Worm (Caenorhabditis elegans) whole organism, L3 larva: ENCODE data around the gene fbxb-83.

Experiments
- elt-1 ChIP-seq: fragments of 150-350 bp; optimal IDR thresholded peaks from 2 replicates; lab custom pipeline; 2014; ENCODE audit warnings: missing biosample characterization, missing genetic modification characterization
- nhr-237 ChIP-seq: fragments of 150-350 bp; optimal IDR thresholded peaks from 2 replicates; lab custom pipeline; 2014; ENCODE audit warnings: missing biosample characterization, missing genetic modification characterization
- ztf-11 ChIP-seq: fragments of 150-350 bp; optimal IDR thresholded peaks from 2 replicates; lab custom pipeline; 2014; ENCODE audit warnings: missing biosample characterization, missing genetic modification characterization

DNA sequence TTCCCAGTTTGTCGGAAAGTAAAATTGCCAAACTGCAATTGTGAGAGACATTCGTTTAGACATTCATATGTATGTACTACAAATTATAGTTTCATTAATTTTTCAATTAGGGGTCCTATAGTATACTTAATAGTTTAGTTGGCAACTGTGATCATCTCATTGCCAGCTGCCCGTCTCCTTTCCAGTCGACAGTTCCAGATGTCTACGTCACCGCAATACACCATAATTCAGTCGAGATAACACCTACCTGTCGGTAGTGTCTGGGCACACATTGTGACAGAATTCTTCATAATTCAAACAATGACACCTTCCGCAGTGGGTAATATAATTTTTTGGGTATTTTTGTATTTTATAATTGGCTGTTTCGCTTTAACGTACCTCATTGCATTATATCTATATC, 28.5 kb upstream of the fbxb-83 start, which contains the start of gene F40G9.19:
- TF ChIP-seq elt-1 (no peak), ztf-11 (no peak), nhr-237 (no peak)
